Worm (Caenorhabditis elegans) whole organism, dauer: ENCODE measurements around the gene clec-6.
"Not testable (repeated sequence)": the region's sequence is repeated elsewhere in the genome, so short reads cannot be mapped to it uniquely, and the experiment has no call there.

ENCODE experiments used
- unc-62 ChIP-seq: sonication (generic microtip); optimal IDR thresholded peaks from 2 replicates; lab custom pipeline; 2017; ENCODE audit warnings: missing biosample characterization, missing genetic modification reagents, missing genetic modification characterization

Gene clec-6

ce11 chrIII:4887291-4887690 lies at the start of gene clec-6:
clec-6 (minus strand) TSS chrIII:4887444.
- no peak for TF ChIP-seq unc-62 (GFP tag; lab: Kevin White, UChicago)

ce11 chrIII:4937022-4937421 lies 49.8 kb upstream of the clec-6 start, which contains the start of gene fsn-1:
fsn-1 (plus strand) TSS chrIII:4937322.
- TF ChIP-seq unc-62 (GFP tag; lab: Kevin White, UChicago), result no peak

ce11 chrIII:4934896-4935628 lies 47.8 kb upstream of the clec-6 start, which contains the start of gene mrps-18C:
mrps-18C (plus strand) TSS chrIII:4935578.
- no peak for TF ChIP-seq unc-62 (GFP tag; lab: Kevin White, UChicago)

ce11 chrIII:4932203-4932699 lies 45.0 kb upstream of the clec-6 start, which contains the start of the genes C26E6.12 and eri-9:
C26E6.12 (minus strand) TSS chrIII:4932253.
eri-9 (plus strand) TSS chrIII:4932450.
- no peak for TF ChIP-seq unc-62 (GFP tag; lab: Kevin White, UChicago)

- no peak for TF ChIP-seq unc-62 (GFP tag; lab: Kevin White, UChicago)
Measured at ce11 chrIII:4930154-4930679, 43.0 kb upstream of the clec-6 start, which contains the start of gene set-2. set-2 (minus strand) TSS chrIII:4930204.

- TF ChIP-seq unc-62 (GFP tag; lab: Kevin White, UChicago), result no peak
Measured at ce11 chrIII:4924134-4924533, 36.9 kb upstream of the clec-6 start.

DNA sequence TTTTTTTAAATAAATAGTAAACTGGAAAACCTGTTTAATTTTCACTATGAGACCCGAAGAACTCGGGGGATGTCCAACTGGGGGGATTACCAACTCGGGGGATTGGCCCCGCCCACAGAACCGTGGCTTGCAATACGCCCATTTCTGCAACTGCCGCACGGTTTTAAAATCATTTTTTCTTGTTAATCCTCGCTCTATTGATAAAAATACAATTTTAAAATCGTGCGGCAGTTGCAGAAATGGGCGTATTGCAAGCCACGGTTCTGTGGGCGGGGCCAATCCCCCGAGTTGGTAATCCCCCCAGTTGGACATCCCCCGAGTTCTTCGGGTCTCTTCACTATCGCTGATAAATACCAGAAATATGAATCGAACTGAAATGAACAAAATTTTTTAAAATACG lies 34.8 kb upstream of the clec-6 start, which contains the start of gene mmab-1:
Gene mmab-1, minus strand, starts transcription at position 95 of the 400 bp plus-strand sequence.
- not testable (repeated sequence) for TF ChIP-seq unc-62 (GFP tag; lab: Kevin White, UChicago)

DNA sequence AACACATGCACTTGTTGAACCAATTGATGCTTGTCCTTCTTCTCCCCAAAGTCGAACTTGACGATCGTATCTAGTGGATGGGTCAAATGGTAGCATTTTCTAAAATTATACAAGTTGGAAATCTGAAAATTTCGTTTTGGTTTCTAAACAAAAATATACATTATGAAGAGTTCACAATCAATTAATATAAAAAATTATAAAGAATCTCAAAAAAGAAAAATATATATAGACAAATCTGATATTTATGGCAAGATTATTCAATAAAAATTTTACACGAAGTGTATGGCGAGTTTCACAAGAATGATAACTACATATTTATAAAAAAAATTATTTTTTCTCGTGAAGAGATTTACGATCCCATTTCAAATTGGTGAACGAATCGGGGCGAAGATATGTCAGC lies 33.0 kb upstream of the clec-6 start, which contains the start of gene ula-1:
Gene ula-1, minus strand, starts transcription at position 101 of the 400 bp plus-strand sequence.
- no peak for TF ChIP-seq unc-62 (GFP tag; lab: Kevin White, UChicago)

DNA sequence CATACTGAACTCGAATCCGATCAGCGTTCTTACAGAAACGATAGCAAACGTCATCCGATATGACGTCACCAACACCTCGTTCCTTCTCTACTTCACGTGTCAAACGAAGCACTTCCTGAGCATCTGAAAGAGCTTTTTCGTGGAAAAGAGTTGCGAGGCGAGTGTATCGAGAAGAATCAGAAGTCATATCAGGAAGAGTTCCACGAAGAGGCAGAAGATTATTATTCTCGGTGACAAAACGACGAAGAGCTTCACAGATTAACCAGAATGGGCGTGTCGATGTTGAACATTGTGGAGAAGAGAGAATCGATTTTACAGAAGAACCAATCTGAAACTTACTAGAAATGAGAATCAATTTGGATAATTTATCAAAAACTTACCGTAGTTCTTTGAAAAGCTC lies 31.7 kb upstream of the clec-6 start:
- TF ChIP-seq unc-62 (GFP tag; lab: Kevin White, UChicago), result no peak

ce11 chrIII:4917960-4918712 lies 30.9 kb upstream of the clec-6 start, which contains the start of gene rpb-8:
rpb-8 (minus strand) TSS chrIII:4918008.
- TF ChIP-seq unc-62 (GFP tag; lab: Kevin White, UChicago), result no peak

DNA sequence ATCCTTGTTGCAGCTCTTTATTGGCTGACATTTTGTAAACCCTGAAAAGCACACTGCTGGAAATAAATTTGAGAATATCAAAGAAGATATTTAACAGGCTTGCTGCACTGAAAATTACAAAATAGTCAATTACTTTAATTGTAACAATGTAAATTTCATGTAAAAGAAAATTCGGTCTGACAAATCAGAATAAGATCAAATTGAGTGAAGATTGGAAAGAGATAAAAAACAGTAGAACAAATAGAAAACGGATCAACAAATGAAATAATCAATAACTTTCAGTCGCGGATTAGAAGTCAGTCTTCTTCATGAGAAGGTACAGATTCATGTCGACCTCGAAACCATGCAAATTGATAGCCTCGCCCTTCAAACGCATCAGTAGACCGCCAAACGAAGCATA lies 29.8 kb upstream of the clec-6 start, which contains the start of gene rars-1:
Gene rars-1, minus strand, starts transcription at position 101 of the 400 bp plus-strand sequence.
- TF ChIP-seq unc-62 (GFP tag; lab: Kevin White, UChicago), result no peak

ce11 chrIII:4913736-4914135 lies 26.5 kb upstream of the clec-6 start:
- TF ChIP-seq unc-62 (GFP tag; lab: Kevin White, UChicago), result no peak

ce11 chrIII:4912317-4912716 lies 25.1 kb upstream of the clec-6 start, which contains the start of the genes F26F4.9 and cee-1:
F26F4.9 (minus strand) TSS chrIII:4912521.
cee-1 (plus strand) TSS chrIII:4912699.
- no peak for TF ChIP-seq unc-62 (GFP tag; lab: Kevin White, UChicago)

DNA sequence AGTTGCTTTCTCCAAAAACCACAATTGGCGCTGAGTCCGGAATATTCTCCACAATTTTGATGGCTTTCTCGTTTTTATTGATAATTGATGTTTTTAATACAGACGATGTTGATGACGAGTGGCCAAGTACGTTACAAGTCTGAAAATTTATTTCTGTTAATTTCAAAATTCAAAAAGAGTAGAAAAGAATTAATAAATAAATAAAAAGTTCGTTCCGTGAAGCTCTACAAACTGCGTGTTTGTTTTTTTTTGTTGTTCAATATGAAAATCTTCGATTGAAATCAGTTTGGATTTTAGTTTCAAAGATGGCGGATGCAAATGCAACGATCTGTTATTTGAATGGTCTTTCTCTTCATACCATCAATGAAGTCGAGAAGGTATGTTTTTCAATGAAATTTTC lies 23.7 kb upstream of the clec-6 start, which contains the start of gene F26F4.2:
Gene F26F4.2, plus strand, starts transcription at position 301 of the 400 bp plus-strand sequence.
- no peak for TF ChIP-seq unc-62 (GFP tag; lab: Kevin White, UChicago)

ce11 chrIII:4909938-4910337 lies 22.7 kb upstream of the clec-6 start, which contains the start of gene F26F4.12:
F26F4.12 (minus strand) TSS chrIII:4910038.
- no peak for TF ChIP-seq unc-62 (GFP tag; lab: Kevin White, UChicago)
